Fruit fly (Drosophila melanogaster) whole organism, embryonic: ENCODE results near the gene CG8671.

Experiments used
- Adf1 ChIP-seq: fragments of 200-800 bp; sonication (Bioruptor generic); IDR thresholded peaks from 2 replicates; pipeline ENCODE4 v1.3.6; 2022; ENCODE audit warnings: missing biosample characterization, missing genetic modification characterization
- CG10543 ChIP-seq: fragments of 200-800 bp; sonication (Bioruptor generic); optimal IDR thresholded peaks from 3 replicates; lab custom pipeline; 2017; ENCODE audit warnings: missing biosample characterization, mild to moderate bottlenecking, missing genetic modification characterization, moderate library complexity
- CG12659 ChIP-seq: fragments of 200-800 bp; sonication (Bioruptor generic); optimal IDR thresholded peaks from 3 replicates; lab custom pipeline; 2017; ENCODE audit warnings: mild to moderate bottlenecking, missing biosample characterization, missing genetic modification reagents, missing genetic modification characterization
- CG12769 ChIP-seq: fragments of 200-800 bp; sonication (Bioruptor generic); optimal IDR thresholded peaks from 2 replicates; lab custom pipeline; 2019; ENCODE audit warnings: missing biosample characterization, mild to moderate bottlenecking, missing genetic modification characterization, moderate library complexity
- CG16815 ChIP-seq: fragments of 200-800 bp; sonication (Bioruptor generic); optimal IDR thresholded peaks from 3 replicates; lab custom pipeline; 2017; ENCODE audit warnings: missing biosample characterization, mild to moderate bottlenecking, missing genetic modification characterization
- CG2199 ChIP-seq: fragments of 200-800 bp; sonication (Bioruptor generic); IDR thresholded peaks from 3 replicates; pipeline ENCODE4 v1.3.6; 2022; ENCODE audit warnings: missing biosample characterization, missing genetic modification characterization
- CG30431 ChIP-seq: fragments of 200-800 bp; sonication (Bioruptor generic); optimal IDR thresholded peaks from 2 replicates; lab custom pipeline; 2017; ENCODE audit warnings: missing biosample characterization, missing genetic modification characterization
- CG3163 ChIP-seq: fragments of 200-800 bp; sonication (Bioruptor generic); optimal IDR thresholded peaks from 3 replicates; lab custom pipeline; 2016; ENCODE audit warnings: missing biosample characterization, missing genetic modification characterization
- CG34376 ChIP-seq: fragments of 200-800 bp; sonication (Bioruptor generic); optimal IDR thresholded peaks from 2 replicates; lab custom pipeline; 2018; ENCODE audit warnings: missing biosample characterization, mild to moderate bottlenecking, missing genetic modification characterization
- CG7745 ChIP-seq: fragments of 200-800 bp; sonication (Bioruptor generic); optimal IDR thresholded peaks from 2 replicates; lab custom pipeline; 2018; ENCODE audit warnings: missing biosample characterization, mild to moderate bottlenecking, missing genetic modification characterization, moderate library complexity
- CG7987 ChIP-seq: fragments of 200-800 bp; sonication (Bioruptor generic); optimal IDR thresholded peaks from 2 replicates; lab custom pipeline; 2018; ENCODE audit warnings: missing biosample characterization, mild to moderate bottlenecking, missing genetic modification characterization, moderate library complexity
- CHES-1-like ChIP-seq: fragments of 200-800 bp; sonication (Bioruptor generic); optimal IDR thresholded peaks from 2 replicates; lab custom pipeline; 2016; ENCODE audit warnings: missing biosample characterization, missing genetic modification characterization
- Camta ChIP-seq: fragments of 200-800 bp; sonication (Bioruptor generic); optimal IDR thresholded peaks from 2 replicates; lab custom pipeline; 2016; ENCODE audit warnings: missing biosample characterization, missing genetic modification characterization
- Deaf1 ChIP-seq: fragments of 200-800 bp; optimal IDR thresholded peaks from 3 replicates; lab custom pipeline; 2019; ENCODE audit warnings: missing biosample characterization, mild to moderate bottlenecking, missing genetic modification characterization, moderate library complexity
- Dek ChIP-seq: fragments of 200-800 bp; sonication (Bioruptor generic); optimal IDR thresholded peaks from 3 replicates; lab custom pipeline; 2019; ENCODE audit warnings: missing biosample characterization, mild to moderate bottlenecking, missing genetic modification characterization, moderate library complexity
- Dll ChIP-seq: fragments of 200-800 bp; sonication (Bioruptor generic); IDR thresholded peaks from 4 replicates; pipeline ENCODE4 v1.3.6; 2022; ENCODE audit warnings: missing biosample characterization, missing genetic modification characterization; ENCODE audit not compliant: partially characterized antibody
- Fer1 ChIP-seq: fragments of 200-800 bp; sonication (Bioruptor generic); optimal IDR thresholded peaks from 2 replicates; lab custom pipeline; 2017; ENCODE audit warnings: missing biosample characterization, mild to moderate bottlenecking, missing genetic modification characterization
- HHEX ChIP-seq: fragments of 200-800 bp; sonication (Bioruptor generic); optimal IDR thresholded peaks from 3 replicates; lab custom pipeline; 2017; ENCODE audit warnings: missing biosample characterization, mild to moderate bottlenecking, missing genetic modification characterization, missing genetic modification reagents
- Hr78 ChIP-seq, 2 experiments: fragments of 200-800 bp in 1 of 2; fragments of >200 bp in 1 of 2; sonication (Bioruptor generic) in 1 of 2; optimal IDR thresholded peaks; 2 replicates each; lab custom pipeline; 2017 to 2019; ENCODE audit warnings: missing biosample characterization in 2 of 2, missing genetic modification characterization in 2 of 2, mild to moderate bottlenecking in 1 of 2, moderate library complexity in 1 of 2
- Mad ChIP-seq: fragments of 200-800 bp; sonication (Bioruptor generic); optimal IDR thresholded peaks from 2 replicates; lab custom pipeline; 2016; ENCODE audit warnings: missing biosample characterization, missing genetic modification characterization
- Med ChIP-seq: fragments of 200-800 bp; sonication (Bioruptor generic); peaks from one replicate; lab custom pipeline; 2016; ENCODE audit warnings: missing biosample characterization, missing genetic modification characterization, mild to moderate bottlenecking, inconsistent platforms, moderate library complexity
- Meics ChIP-seq: fragments of 200-800 bp; sonication (Bioruptor generic); optimal IDR thresholded peaks from 2 replicates; lab custom pipeline; 2017; ENCODE audit warnings: missing biosample characterization, mild to moderate bottlenecking, missing genetic modification characterization
- Mrtf ChIP-seq: fragments of 200-800 bp; sonication (Bioruptor generic); IDR thresholded peaks from 3 replicates; pipeline ENCODE4 v1.3.6; 2022; ENCODE audit warnings: missing biosample characterization, missing genetic modification characterization
- Nf-YB ChIP-seq: fragments of 200-800 bp; sonication (Bioruptor generic); optimal IDR thresholded peaks from 3 replicates; lab custom pipeline; 2019; ENCODE audit warnings: missing biosample characterization, mild to moderate bottlenecking, missing genetic modification characterization, moderate library complexity
- Nf-YC ChIP-seq: fragments of 200-800 bp; optimal IDR thresholded peaks from 3 replicates; lab custom pipeline; 2019; ENCODE audit warnings: missing biosample characterization, mild to moderate bottlenecking, missing genetic modification characterization, moderate library complexity
- Pdp1 ChIP-seq, 2 experiments: fragments of 200-800 bp; sonication (Bioruptor generic); optimal IDR thresholded peaks; 3 replicates each; lab custom pipeline; 2016; ENCODE audit warnings: missing biosample characterization in 2 of 2, missing genetic modification characterization in 2 of 2, mild to moderate bottlenecking in 1 of 2, moderate library complexity in 1 of 2
- Poxn ChIP-seq: fragments of 200-800 bp; sonication (Bioruptor generic); IDR thresholded peaks from 2 replicates; pipeline ENCODE4 v1.3.6; 2022; ENCODE audit warnings: missing biosample characterization, missing genetic modification characterization
- Ravus ChIP-seq: fragments of 200-800 bp; sonication (Bioruptor generic); IDR thresholded peaks from 2 replicates; pipeline ENCODE4 v1.3.6; 2022; ENCODE audit warnings: missing biosample characterization, missing genetic modification characterization
- Sin3A ChIP-seq: fragments of >200 bp; optimal IDR thresholded peaks from 2 replicates; lab custom pipeline; 2018
- bbx ChIP-seq: fragments of 200-800 bp; sonication (Bioruptor generic); IDR thresholded peaks from 2 replicates; pipeline ENCODE4 v1.3.6; 2022; ENCODE audit warnings: missing biosample characterization, missing genetic modification characterization; ENCODE audit not compliant: partially characterized antibody
- bowl ChIP-seq: fragments of 200-800 bp; sonication (Bioruptor generic); IDR thresholded peaks from 2 replicates; pipeline ENCODE4 v1.3.6; 2022; ENCODE audit warnings: missing biosample characterization, missing genetic modification characterization
- chinmo ChIP-seq: fragments of 200-800 bp; sonication (Bioruptor generic); IDR thresholded peaks from 4 replicates; pipeline ENCODE4 v1.3.6; 2022; ENCODE audit warnings: missing biosample characterization, missing genetic modification characterization; ENCODE audit not compliant: partially characterized antibody
- cwo ChIP-seq: fragments of 200-800 bp; sonication (Bioruptor generic); optimal IDR thresholded peaks from 3 replicates; lab custom pipeline; 2017; ENCODE audit warnings: missing biosample characterization, missing genetic modification characterization, mild to moderate bottlenecking, moderate library complexity, missing genetic modification reagents
- exex ChIP-seq: fragments of 200-800 bp; sonication (Bioruptor generic); optimal IDR thresholded peaks from 4 replicates; lab custom pipeline; 2018; ENCODE audit warnings: missing biosample characterization, mild to moderate bottlenecking, missing genetic modification characterization, moderate library complexity
- ftz-f1 ChIP-seq: fragments of 200-800 bp; sonication (Bioruptor generic); optimal IDR thresholded peaks from 2 replicates; lab custom pipeline; 2016; ENCODE audit warnings: missing biosample characterization, missing genetic modification characterization
- gt ChIP-seq: fragments of 200-800 bp; sonication (Bioruptor generic); IDR thresholded peaks from 2 replicates; pipeline ENCODE4 v1.3.6; 2022; ENCODE audit warnings: missing biosample characterization, missing genetic modification characterization
- kah ChIP-seq: fragments of 200-800 bp; sonication (Bioruptor generic); optimal IDR thresholded peaks from 2 replicates; lab custom pipeline; 2018; ENCODE audit warnings: missing biosample characterization, mild to moderate bottlenecking, missing genetic modification characterization
- luna ChIP-seq: fragments of 200-800 bp; sonication (Bioruptor generic); optimal IDR thresholded peaks from 2 replicates; lab custom pipeline; 2016; ENCODE audit warnings: missing biosample characterization, missing genetic modification characterization
- nerfin-2 ChIP-seq: fragments of 200-800 bp; sonication (Bioruptor generic); IDR thresholded peaks from 2 replicates; pipeline ENCODE4 v1.3.6; 2022; ENCODE audit warnings: missing biosample characterization, missing genetic modification characterization; ENCODE audit not compliant: partially characterized antibody
- onecut ChIP-seq: fragments of 200-800 bp; sonication (Bioruptor generic); IDR thresholded peaks from 2 replicates; pipeline ENCODE4 v1.3.6; 2022; ENCODE audit warnings: missing biosample characterization, missing genetic modification characterization
- pita ChIP-seq: fragments of 200-800 bp; sonication (Bioruptor generic); optimal IDR thresholded peaks from 2 replicates; lab custom pipeline; 2017; ENCODE audit warnings: missing biosample characterization, mild to moderate bottlenecking, missing genetic modification characterization
- rib ChIP-seq: fragments of 200-800 bp; sonication (Bioruptor generic); IDR thresholded peaks from 2 replicates; pipeline ENCODE4 v1.3.6; 2022; ENCODE audit warnings: missing biosample characterization, missing genetic modification characterization
- sens ChIP-seq: fragments of 200-800 bp; sonication (Bioruptor generic); peaks from one replicate; lab custom pipeline; 2016; ENCODE audit warnings: missing biosample characterization, missing genetic modification characterization
- sug ChIP-seq: fragments of 200-800 bp; optimal IDR thresholded peaks from 2 replicates; lab custom pipeline; 2019; ENCODE audit warnings: missing biosample characterization, mild to moderate bottlenecking, missing genetic modification characterization, moderate library complexity
- tna ChIP-seq: fragments of 200-800 bp; sonication (Bioruptor generic); IDR thresholded peaks from 2 replicates; pipeline ENCODE4 v1.3.6; 2022; ENCODE audit warnings: missing biosample characterization, missing genetic modification characterization; ENCODE audit not compliant: partially characterized antibody

CG8671 gene

DNA sequence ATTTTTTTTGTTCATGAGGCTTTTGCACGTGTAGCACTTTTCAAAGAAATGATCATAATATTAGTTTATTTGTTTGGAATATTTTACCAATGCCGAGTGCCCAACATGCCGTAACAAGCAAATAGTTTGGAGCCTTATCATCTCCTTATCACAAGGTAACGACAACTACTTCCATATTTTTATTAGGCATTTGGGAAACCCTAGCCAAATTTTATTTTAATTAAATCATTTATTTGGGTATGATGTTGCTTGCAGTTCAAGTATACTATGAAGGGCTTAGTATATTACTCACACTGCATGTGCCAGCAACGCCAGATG, 41.7 kb downstream of the CG8671 start (continued):
- TF ChIP-seq gt (GFP tag; lab: Robert Waterston, UW) (no peak), Sin3A (lab: Kevin White, UChicago) (no peak), bowl (GFP tag; lab: Robert Waterston, UW) (no peak), Ravus (GFP tag; lab: Robert Waterston, UW) (no peak), Camta (no peak)

dm6 chr2L:21307795-21308426, 45.2 kb downstream of the CG8671 start:
- TF ChIP-seq Mad (GFP tag; lab: Kevin White, UChicago) (no peak), chinmo (GFP tag; lab: Robert Waterston, UW) (0 out of 4 replicates have a peak, but pooled peaks have one; percentile 76), pita (GFP tag; lab: Kevin White, UChicago) (no peak), Dll (GFP tag; lab: Robert Waterston, UW) (no peak), Hr78 (GFP tag; optimal IDR thresholded peaks at IDR 0.05; lab: Kevin White, UChicago) (peak in 1 of 2 experiments; percentile 26), CG2199 (GFP tag; lab: Robert Waterston, UW) (peak; percentile 63; the same call in 1 of the 3 replicates), Adf1 (0 out of 2 replicates have a peak, but pooled peaks have one; percentile 39), CG34376 (GFP tag; lab: Kevin White, UChicago) (peak; percentile 18), CG10543 (GFP tag; lab: Kevin White, UChicago) (peak; percentile 59), luna (GFP tag; lab: Kevin White, UChicago) (no peak), CG3163 (GFP tag; lab: Kevin White, UChicago) (no peak), onecut (no peak), cwo (GFP tag; lab: Kevin White, UChicago) (peak; percentile 90), Nf-YC (tag; lab: Kevin White, UChicago) (peak; percentile 35), CG30431 (GFP tag; lab: Kevin White, UChicago) (no peak), exex (peak; percentile 17), rib (GFP tag; lab: Robert Waterston, UW) (peak; percentile 10; the same call in 1 of the 2 replicates), sens (GFP tag; lab: Kevin White, UChicago) (peak; percentile 15), sug (peak; percentile 85), CG7987 (GFP tag; lab: Kevin White, UChicago) (peak; percentile 99), HHEX (GFP tag; lab: Kevin White, UChicago) (no peak), ftz-f1 (GFP tag; lab: Kevin White, UChicago) (peak; percentile 52), nerfin-2 (GFP tag; lab: Robert Waterston, UW) (no peak), bowl (GFP tag; lab: Robert Waterston, UW) (0 out of 2 replicates have a peak, but pooled peaks have one; percentile 5), Med (GFP tag; lab: Kevin White, UChicago) (peak; percentile 66), Deaf1 (tag; lab: Kevin White, UChicago) (peak; percentile 53), CG12769 (tag; lab: Kevin White, UChicago) (peak; percentile 70), Pdp1 (GFP tag; optimal IDR thresholded peaks at IDR 0.05; lab: Kevin White, UChicago) (peak in 1 of 2 experiments; percentile 32), tna (peak; percentile 49; the same call in 1 of the 2 replicates)

- TF ChIP-seq bbx (GFP tag; lab: Robert Waterston, UW) (peak; percentile 56; the same call in 1 of the 2 replicates), Nf-YB (GFP tag; lab: Kevin White, UChicago) (no peak), CG12659 (GFP tag; lab: Kevin White, UChicago) (no peak), CG12769 (tag; lab: Kevin White, UChicago) (peak; percentile 74), Mrtf (no peak), Dek (no peak), CG7745 (no peak), Dll (GFP tag; lab: Robert Waterston, UW) (peak; percentile 12; the same call in 1 of the 4 replicates), kah (GFP tag; lab: Kevin White, UChicago) (peak; percentile 40), chinmo (GFP tag; lab: Robert Waterston, UW) (peak; percentile 84; the same call in 2 of the 4 replicates), Meics (GFP tag; lab: Kevin White, UChicago) (peak; percentile 30), CG16815 (no peak), Poxn (GFP tag; lab: Robert Waterston, UW) (no peak), CHES-1-like (GFP tag; lab: Kevin White, UChicago) (peak; percentile 44), Fer1 (GFP tag; lab: Kevin White, UChicago) (peak; percentile 23)
Observed at dm6 chr2L:21309058-21309753, 46.5 kb downstream of the CG8671 start.
